Worm (Caenorhabditis elegans) whole organism, L3 larva: ENCODE results near the gene gldi-9.

ENCODE experiments used
- ceh-82 ChIP-seq: fragments of 150-350 bp; optimal IDR thresholded peaks from 2 replicates; lab custom pipeline; 2014; ENCODE audit warnings: missing biosample characterization, missing genetic modification characterization
- ceh-9 ChIP-seq: sonication (generic microtip); optimal IDR thresholded peaks from 2 replicates; lab custom pipeline; 2018; ENCODE audit warnings: missing biosample characterization, missing genetic modification characterization
- nfya-1 ChIP-seq: sonication (generic microtip); optimal IDR thresholded peaks from 2 replicates; lab custom pipeline; 2017; ENCODE audit warnings: missing genetic modification characterization, mild to moderate bottlenecking, missing compliant biosample characterization, antibody characterized with exemption, moderate library complexity; ENCODE audit not compliant: insufficient read depth
- nhr-76 ChIP-seq: fragments of 150-350 bp; sonication (generic microtip); optimal IDR thresholded peaks from 5 replicates; lab custom pipeline; 2014; ENCODE audit warnings: missing biosample characterization, missing genetic modification characterization
- tbx-2 ChIP-seq: sonication (generic microtip); optimal IDR thresholded peaks from 2 replicates; lab custom pipeline; 2016; ENCODE audit warnings: mild to moderate bottlenecking, missing genetic modification characterization, missing compliant biosample characterization
- unc-39 ChIP-seq: sonication (generic microtip); optimal IDR thresholded peaks from 4 replicates; lab custom pipeline; 2017; ENCODE audit warnings: missing biosample characterization, missing genetic modification characterization

- TF ChIP-seq nhr-76 (tag; lab: Kevin White, UChicago): no peak
- TF ChIP-seq ceh-82 (tag; lab: Kevin White, UChicago): no peak
- no peak for TF ChIP-seq unc-39 (tag; lab: Kevin White, UChicago)
- TF ChIP-seq tbx-2 (tag; lab: Kevin White, UChicago): no peak
- TF ChIP-seq nfya-1 (tag; lab: Kevin White, UChicago): no peak
- TF ChIP-seq ceh-9 (tag; lab: Kevin White, UChicago): no peak
Measured at ce11 chrIII:2739469-2739868, 16.7 kb downstream of the gldi-9 start, which contains the start of gene cest-25.
